Worm (Caenorhabditis elegans) whole organism, late embryonic: Measurements from ENCODE around the gene F11D11.6.

Experiments
- ama-1 ChIP-seq: fragments of 150-350 bp; optimal IDR thresholded peaks from 2 replicates; lab custom pipeline; 2014
- ceh-48 ChIP-seq: sonication (generic microtip); optimal IDR thresholded peaks from 2 replicates; lab custom pipeline; 2016; ENCODE audit warnings: missing genetic modification characterization, inconsistent platforms, missing compliant biosample characterization
- fkh-6 ChIP-seq: sonication (generic microtip); optimal IDR thresholded peaks from 2 replicates; lab custom pipeline; 2016; ENCODE audit warnings: missing genetic modification characterization, missing compliant biosample characterization
- pax-1 ChIP-seq: fragments of 150-350 bp; optimal IDR thresholded peaks from 2 replicates; lab custom pipeline; 2014; ENCODE audit warnings: missing biosample characterization, missing genetic modification characterization
- pha-4 ChIP-seq: fragments of 150-350 bp; optimal IDR thresholded peaks from 2 replicates; lab custom pipeline; 2018; ENCODE audit warnings: missing biosample characterization, missing genetic modification reagents, missing genetic modification characterization
- sdc-2 ChIP-seq: sonication (generic microtip); optimal IDR thresholded peaks from 2 replicates; lab custom pipeline; 2016; ENCODE audit warnings: missing genotype, missing genetic modification characterization, missing compliant biosample characterization
- tbx-2 ChIP-seq: sonication (generic microtip); optimal IDR thresholded peaks from 2 replicates; lab custom pipeline; 2016; ENCODE audit warnings: missing genetic modification characterization, missing compliant biosample characterization
- unc-55 ChIP-seq: sonication (generic microtip); optimal IDR thresholded peaks from 2 replicates; lab custom pipeline; 2017; ENCODE audit warnings: missing biosample characterization, missing genetic modification reagents, missing genetic modification characterization

DNA sequence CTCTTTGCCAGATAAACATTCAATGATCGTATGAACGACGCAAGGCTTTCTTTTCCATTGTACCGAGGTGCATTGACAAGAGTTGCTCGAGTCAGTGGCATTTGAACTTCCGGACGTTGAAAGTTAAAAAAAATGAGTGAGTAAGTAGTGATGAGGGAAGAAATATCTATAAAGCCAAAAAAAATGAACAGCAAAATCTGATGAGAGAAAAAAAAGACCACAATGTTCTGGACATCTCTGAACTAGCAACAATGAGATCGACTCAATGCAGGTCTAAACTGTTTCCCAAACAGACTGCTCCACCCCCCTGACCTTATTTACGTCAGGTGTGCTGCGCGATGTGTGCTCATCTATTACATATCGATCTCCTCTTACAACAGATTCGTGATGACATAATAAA lies 2.5 kb downstream of the F11D11.6 start, which contains the start of the genes F11D11.21 and F11D11.12:
- no peak for TF ChIP-seq sdc-2 (tag; lab: Kevin White, UChicago)
- no peak for TF ChIP-seq pha-4 (tag; lab: Kevin White, UChicago)
- no peak for TF ChIP-seq pax-1 (tag; lab: Kevin White, UChicago)
- no peak for TF ChIP-seq tbx-2 (tag; lab: Kevin White, UChicago)
- TF ChIP-seq fkh-6 = no peak
- no peak for TF ChIP-seq ama-1 (lab: Kevin White, UChicago)
- TF ChIP-seq unc-55 (GFP tag; lab: Kevin White, UChicago) = no peak
- TF ChIP-seq ceh-48 (tag; lab: Kevin White, UChicago) = no peak
